Worm (Caenorhabditis elegans) whole organism, L1 larva: ENCODE measurements around the gene gst-30.
A peak's percentile ranks its signal among the peaks of the same experiment; 100 is the strongest.

ENCODE experiments used
- C16A3.4 ChIP-seq: fragments of 150-350 bp; optimal IDR thresholded peaks from 2 replicates; lab custom pipeline; 2014; ENCODE audit warnings: missing biosample characterization, missing genetic modification characterization
- aly-2 ChIP-seq: fragments of 150-350 bp; optimal IDR thresholded peaks from 2 replicates; lab custom pipeline; 2014; ENCODE audit warnings: missing biosample characterization, missing genetic modification characterization
- ama-1 ChIP-seq: fragments of 150-350 bp; optimal IDR thresholded peaks from 2 replicates; lab custom pipeline; 2014
- blmp-1 ChIP-seq: fragments of 150-350 bp; optimal IDR thresholded peaks from 2 replicates; lab custom pipeline; 2014; ENCODE audit warnings: missing biosample characterization, missing genetic modification characterization
- ceh-8 ChIP-seq: fragments of 200-800 bp; sonication (Bioruptor generic); optimal IDR thresholded peaks from 2 replicates; lab custom pipeline; 2018; ENCODE audit warnings: mild to moderate bottlenecking, missing genetic modification characterization, moderate library complexity, missing compliant biosample characterization
- dpl-1 ChIP-seq, 3 experiments: fragments of 150-350 bp in 2 of 3; sonication (generic microtip) in 1 of 3; optimal IDR thresholded peaks; 2 replicates each; lab custom pipeline; 2014 to 2017; ENCODE audit warnings: missing biosample characterization in 3 of 3, missing genetic modification characterization in 3 of 3, missing genetic modification reagents in 3 of 3
- efl-1 ChIP-seq, 4 experiments: fragments of 150-350 bp; optimal IDR thresholded peaks in 3 of 4; peaks in 1 of 4; 1 replicate in 1 of 4; 2 replicates in 3 of 4; lab custom pipeline; 2014; ENCODE audit warnings: missing biosample characterization in 2 of 4, missing genetic modification characterization in 2 of 4, missing genetic modification reagents in 2 of 4
- egl-27 ChIP-seq, 2 experiments: fragments of 150-350 bp in 1 of 2; sonication (generic microtip); optimal IDR thresholded peaks; 3 replicates each; lab custom pipeline; 2017 to 2018; ENCODE audit warnings: missing biosample characterization in 2 of 2, missing genetic modification characterization in 2 of 2, missing genetic modification reagents in 2 of 2
- elt-2 ChIP-seq: sonication (generic microtip); optimal IDR thresholded peaks from 2 replicates; lab custom pipeline; 2016; ENCODE audit warnings: missing genetic modification characterization, mild to moderate bottlenecking, inconsistent platforms, missing compliant biosample characterization, missing genetic modification reagents
- elt-3 ChIP-seq, 6 experiments: fragments of 150-350 bp in 1 of 6; sonication (generic microtip); optimal IDR thresholded peaks; 2 replicates each; lab custom pipeline; 2017 to 2018; ENCODE audit warnings: missing biosample characterization in 6 of 6, missing genetic modification characterization in 6 of 6, inconsistent platforms in 1 of 6
- fkh-8 ChIP-seq: sonication (generic microtip); optimal IDR thresholded peaks from 2 replicates; lab custom pipeline; 2016; ENCODE audit warnings: mild to moderate bottlenecking, missing genetic modification characterization, missing compliant biosample characterization
- hlh-17 ChIP-seq: fragments of 200-800 bp; sonication (Bioruptor generic); optimal IDR thresholded peaks from 2 replicates; lab custom pipeline; 2018; ENCODE audit warnings: missing genetic modification characterization, mild to moderate bottlenecking, missing compliant biosample characterization, moderate library complexity, borderline replicate concordance
- hlh-4 ChIP-seq: sonication (generic microtip); optimal IDR thresholded peaks from 2 replicates; lab custom pipeline; 2016; ENCODE audit warnings: mild to moderate bottlenecking, missing genetic modification characterization, missing compliant biosample characterization
- hpl-2 ChIP-seq: fragments of 150-350 bp; optimal IDR thresholded peaks from 2 replicates; lab custom pipeline; 2014; ENCODE audit warnings: missing biosample characterization, missing genetic modification reagents, missing genetic modification characterization
- irx-1 ChIP-seq: sonication (generic microtip); optimal IDR thresholded peaks from 2 replicates; lab custom pipeline; 2016; ENCODE audit warnings: missing genetic modification characterization, missing compliant biosample characterization
- isw-1 ChIP-seq: fragments of 200-800 bp; sonication (Bioruptor generic); IDR thresholded peaks from 2 replicates; pipeline ENCODE4 v1.3.6; 2022; ENCODE audit warnings: missing genetic modification characterization, missing compliant biosample characterization
- jun-1 ChIP-seq: fragments of 150-350 bp; optimal IDR thresholded peaks from 2 replicates; lab custom pipeline; 2014; ENCODE audit warnings: missing biosample characterization, missing genetic modification reagents, missing genetic modification characterization
- lin-14 ChIP-seq: fragments of 200-800 bp; sonication (Bioruptor generic); optimal IDR thresholded peaks from 2 replicates; lab custom pipeline; 2018; ENCODE audit warnings: mild to moderate bottlenecking, missing genetic modification characterization, moderate library complexity, missing compliant biosample characterization
- lin-35 ChIP-seq, 2 experiments: fragments of 150-350 bp; optimal IDR thresholded peaks; 2 replicates each; lab custom pipeline; 2014; ENCODE audit warnings: missing biosample characterization in 2 of 2, missing genetic modification characterization in 2 of 2, missing genetic modification reagents in 2 of 2
- lin-39 ChIP-seq: fragments of 150-350 bp; optimal IDR thresholded peaks from 2 replicates; lab custom pipeline; 2014; ENCODE audit warnings: missing biosample characterization, missing genetic modification reagents, missing genetic modification characterization
- mdl-1 ChIP-seq, 2 experiments: fragments of 150-350 bp; optimal IDR thresholded peaks; 2 replicates each; lab custom pipeline; 2014 to 2017; ENCODE audit warnings: missing biosample characterization in 2 of 2, missing genetic modification characterization in 2 of 2, inconsistent platforms in 1 of 2
- mep-1 ChIP-seq: fragments of 150-350 bp; optimal IDR thresholded peaks from 2 replicates; lab custom pipeline; 2014; ENCODE audit warnings: missing biosample characterization, missing genetic modification characterization
- nhr-11 ChIP-seq: fragments of 150-350 bp; optimal IDR thresholded peaks from 2 replicates; lab custom pipeline; 2014; ENCODE audit warnings: missing biosample characterization, missing genetic modification characterization
- nhr-12 ChIP-seq: sonication (generic microtip); optimal IDR thresholded peaks from 2 replicates; lab custom pipeline; 2017; ENCODE audit warnings: missing biosample characterization, missing genetic modification characterization
- nhr-19 ChIP-seq: fragments of 200-800 bp; sonication (Bioruptor generic); conservative IDR thresholded peaks from 2 replicates; pipeline ENCODE4 v1.3.6; 2022; ENCODE audit warnings: missing genetic modification characterization, missing compliant biosample characterization
- nhr-20 ChIP-seq: sonication (generic microtip); optimal IDR thresholded peaks from 2 replicates; lab custom pipeline; 2016; ENCODE audit warnings: mild to moderate bottlenecking, missing genetic modification characterization, missing compliant biosample characterization
- nhr-28 ChIP-seq: fragments of 150-350 bp; optimal IDR thresholded peaks from 2 replicates; lab custom pipeline; 2014; ENCODE audit warnings: missing biosample characterization, missing genetic modification characterization
- nhr-47 ChIP-seq: sonication (generic microtip); optimal IDR thresholded peaks from 2 replicates; lab custom pipeline; 2016; ENCODE audit warnings: mild to moderate bottlenecking, missing genetic modification characterization, moderate library complexity, missing compliant biosample characterization
- nhr-71 ChIP-seq: sonication (generic microtip); optimal IDR thresholded peaks from 2 replicates; lab custom pipeline; 2016; ENCODE audit warnings: mild to moderate bottlenecking, missing genetic modification characterization, moderate library complexity, missing compliant biosample characterization
- nhr-85 ChIP-seq: sonication (generic microtip); peaks from one replicate; lab custom pipeline; 2016; ENCODE audit warnings: missing genetic modification characterization, inconsistent platforms, missing compliant biosample characterization
- nhr-90 ChIP-seq: sonication (generic microtip); optimal IDR thresholded peaks from 2 replicates; lab custom pipeline; 2016; ENCODE audit warnings: mild to moderate bottlenecking, missing genetic modification characterization, missing compliant biosample characterization; ENCODE audit not compliant: poor library complexity
- rnt-1 ChIP-seq: sonication (generic microtip); optimal IDR thresholded peaks from 2 replicates; lab custom pipeline; 2016; ENCODE audit warnings: mild to moderate bottlenecking, missing genetic modification characterization, moderate library complexity, missing compliant biosample characterization
- skn-1 ChIP-seq: fragments of 150-350 bp; optimal IDR thresholded peaks from 2 replicates; lab custom pipeline; 2014; ENCODE audit warnings: missing biosample characterization, missing genetic modification characterization
- snu-23 ChIP-seq: sonication (generic microtip); optimal IDR thresholded peaks from 2 replicates; lab custom pipeline; 2016; ENCODE audit warnings: missing genetic modification characterization, missing compliant biosample characterization
- sox-4 ChIP-seq: sonication (generic microtip); optimal IDR thresholded peaks from 2 replicates; lab custom pipeline; 2016; ENCODE audit warnings: missing genetic modification characterization, missing compliant biosample characterization
- sptf-1 ChIP-seq: fragments of 150-350 bp; optimal IDR thresholded peaks from 2 replicates; lab custom pipeline; 2014; ENCODE audit warnings: missing biosample characterization, missing genetic modification characterization
- sup-37 ChIP-seq: fragments of 200-800 bp; sonication (Bioruptor generic); optimal IDR thresholded peaks from 2 replicates; lab custom pipeline; 2018; ENCODE audit warnings: mild to moderate bottlenecking, missing genetic modification characterization, missing compliant biosample characterization
- swsn-7 ChIP-seq: sonication (generic microtip); optimal IDR thresholded peaks from 2 replicates; lab custom pipeline; 2016; ENCODE audit warnings: missing genetic modification characterization, missing compliant biosample characterization
- vab-15 ChIP-seq: sonication (generic microtip); optimal IDR thresholded peaks from 2 replicates; lab custom pipeline; 2017; ENCODE audit warnings: missing genotype, mild to moderate bottlenecking, missing genetic modification characterization, missing compliant biosample characterization
- xbp-1 ChIP-seq: sonication (generic microtip); optimal IDR thresholded peaks from 2 replicates; lab custom pipeline; 2016; ENCODE audit warnings: missing genetic modification characterization, missing compliant biosample characterization
- zag-1 ChIP-seq: fragments of 150-350 bp; optimal IDR thresholded peaks from 2 replicates; lab custom pipeline; 2014; ENCODE audit warnings: missing biosample characterization, missing genetic modification characterization
- zip-4 ChIP-seq: fragments of 200-800 bp; sonication (Bioruptor generic); optimal IDR thresholded peaks from 2 replicates; lab custom pipeline; 2018; ENCODE audit warnings: mild to moderate bottlenecking, missing genetic modification characterization, moderate library complexity, missing compliant biosample characterization
- ztf-11 ChIP-seq, 2 experiments: sonication (generic microtip); optimal IDR thresholded peaks; 2 replicates each; lab custom pipeline; 2016 to 2017; ENCODE audit warnings: missing genetic modification characterization in 2 of 2, missing biosample characterization in 1 of 2, missing compliant biosample characterization in 1 of 2

The gst-30 gene

DNA sequence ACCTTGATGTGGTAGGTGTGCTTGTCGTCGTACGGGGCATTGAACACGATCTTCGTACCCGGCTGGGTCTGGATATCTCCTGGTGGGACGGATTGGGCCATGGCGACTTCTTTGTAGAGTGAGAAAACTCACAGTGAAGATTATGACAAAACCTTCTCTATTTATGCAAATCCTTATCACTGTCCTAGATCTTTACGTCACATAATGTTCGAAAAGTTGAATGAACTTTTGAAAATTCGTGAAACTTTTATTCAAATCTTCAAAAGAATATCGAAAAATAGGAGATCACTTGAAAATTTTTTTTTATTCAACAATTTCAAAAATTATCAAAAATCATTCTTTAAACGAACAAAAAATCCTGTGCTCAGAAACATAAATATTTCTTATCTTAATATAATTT is 42.3 kb downstream of the gst-30 start, which contains the start of gene msp-33:
TSS of gene msp-33 (minus strand) at position 101 of the 400 bp plus-strand sequence.
- no peak for TF ChIP-seq hlh-17 (GFP tag; lab: Kevin White, UChicago)

DNA sequence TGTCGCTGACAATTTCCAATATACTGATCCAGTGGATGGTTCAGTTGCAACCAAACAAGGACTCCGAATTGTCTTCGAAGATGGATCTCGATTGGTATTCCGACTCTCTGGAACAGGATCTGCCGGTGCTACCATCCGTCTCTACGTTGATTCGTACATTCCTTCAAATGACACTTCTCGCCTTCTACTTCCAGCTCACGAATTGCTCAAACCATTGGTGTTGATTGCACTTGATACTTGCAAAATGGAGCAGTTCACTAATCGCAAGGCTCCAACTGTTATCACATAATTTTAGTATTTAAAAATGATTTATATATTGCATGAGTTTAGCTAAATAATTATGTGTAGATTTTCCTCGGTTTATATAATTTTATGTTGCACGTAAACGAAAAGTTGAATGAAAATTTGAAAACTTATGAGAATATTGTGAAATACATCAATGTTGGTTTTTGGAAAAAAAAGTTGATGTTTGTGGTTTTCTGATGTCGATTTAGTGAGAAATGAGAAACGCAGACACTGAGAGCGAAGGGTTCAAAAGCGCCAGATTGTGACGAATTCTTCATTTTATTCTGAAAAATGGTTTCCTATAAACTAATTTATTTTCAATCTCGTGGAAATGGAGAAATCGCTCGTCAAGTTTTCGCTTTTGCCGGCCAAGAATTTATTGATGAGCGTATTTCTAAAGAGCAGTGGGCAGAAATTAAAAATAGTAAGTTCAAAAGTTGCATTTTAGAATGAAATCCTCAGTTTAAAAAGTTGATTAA is 43.7 kb downstream of the gst-30 start, which contains the start of gene gst-9:
TSS of gene gst-9 (plus strand) at position 574 of the 764 bp plus-strand sequence.
- TF ChIP-seq nhr-28 (tag; lab: Kevin White, UChicago), result no peak
- peak; percentile 47 for TF ChIP-seq nhr-20 (tag; lab: Kevin White, UChicago)
- TF ChIP-seq skn-1, result peak; percentile 37
- TF ChIP-seq mep-1, result peak; percentile 38
- peak; percentile 66 for TF ChIP-seq nhr-71
- TF ChIP-seq aly-2 (tag; lab: Kevin White, UChicago), result peak; percentile 80
- peak; percentile 0 to 7 for TF ChIP-seq efl-1 (optimal IDR thresholded peaks at IDR 0.05; lab: Kevin White, UChicago)
- peak in 1 of 2 experiments; percentile 55 for TF ChIP-seq efl-1 (GFP tag; optimal IDR thresholded peaks at IDR 0.05 in 1 of 2; lab: Kevin White, UChicago)
- no peak for TF ChIP-seq zip-4 (GFP tag; lab: Kevin White, UChicago)
- no peak for TF ChIP-seq mdl-1 (tag; optimal IDR thresholded peaks at IDR 0.05; lab: Kevin White, UChicago)
- peak in 1 of 6 experiments; percentile 34 for TF ChIP-seq elt-3 (tag; optimal IDR thresholded peaks at IDR 0.05; lab: Kevin White, UChicago)
- peak; percentile 17 for TF ChIP-seq lin-14
- peak; percentile 26 for TF ChIP-seq fkh-8 (tag; lab: Kevin White, UChicago)
- no peak for TF ChIP-seq sox-4 (tag; lab: Kevin White, UChicago)
- no peak for TF ChIP-seq sup-37 (GFP tag; lab: Kevin White, UChicago)
- peak; percentile 7 for TF ChIP-seq swsn-7
- TF ChIP-seq egl-27 (tag; optimal IDR thresholded peaks at IDR 0.05; lab: Kevin White, UChicago), result no peak
- no peak for TF ChIP-seq hlh-17 (GFP tag; lab: Kevin White, UChicago)
- peak; percentile 38 for TF ChIP-seq snu-23 (GFP tag; lab: Kevin White, UChicago)
- peak; percentile 16 for TF ChIP-seq nhr-47 (tag; lab: Kevin White, UChicago)
- TF ChIP-seq elt-2, result peak; percentile 63
- TF ChIP-seq nhr-85 (tag; lab: Kevin White, UChicago), result peak; percentile 60
- peak; percentile 77 for TF ChIP-seq ama-1 (lab: Kevin White, UChicago)
- TF ChIP-seq ceh-8 (GFP tag; lab: Kevin White, UChicago), result no peak
- no peak for TF ChIP-seq irx-1 (tag; lab: Kevin White, UChicago)
- TF ChIP-seq C16A3.4, result no peak
- peak in 1 of 2 experiments; percentile 34 for TF ChIP-seq lin-35 (GFP tag; optimal IDR thresholded peaks at IDR 0.05; lab: Kevin White, UChicago)
- peak; percentile 21; the same call in 1 of the 2 replicates for TF ChIP-seq nhr-19
- no peak for TF ChIP-seq hlh-4 (tag; lab: Kevin White, UChicago)
- no peak for TF ChIP-seq vab-15
- TF ChIP-seq dpl-1 (GFP tag; optimal IDR thresholded peaks at IDR 0.05; lab: Kevin White, UChicago), result peak in 1 of 3 experiments; percentile 8

DNA sequence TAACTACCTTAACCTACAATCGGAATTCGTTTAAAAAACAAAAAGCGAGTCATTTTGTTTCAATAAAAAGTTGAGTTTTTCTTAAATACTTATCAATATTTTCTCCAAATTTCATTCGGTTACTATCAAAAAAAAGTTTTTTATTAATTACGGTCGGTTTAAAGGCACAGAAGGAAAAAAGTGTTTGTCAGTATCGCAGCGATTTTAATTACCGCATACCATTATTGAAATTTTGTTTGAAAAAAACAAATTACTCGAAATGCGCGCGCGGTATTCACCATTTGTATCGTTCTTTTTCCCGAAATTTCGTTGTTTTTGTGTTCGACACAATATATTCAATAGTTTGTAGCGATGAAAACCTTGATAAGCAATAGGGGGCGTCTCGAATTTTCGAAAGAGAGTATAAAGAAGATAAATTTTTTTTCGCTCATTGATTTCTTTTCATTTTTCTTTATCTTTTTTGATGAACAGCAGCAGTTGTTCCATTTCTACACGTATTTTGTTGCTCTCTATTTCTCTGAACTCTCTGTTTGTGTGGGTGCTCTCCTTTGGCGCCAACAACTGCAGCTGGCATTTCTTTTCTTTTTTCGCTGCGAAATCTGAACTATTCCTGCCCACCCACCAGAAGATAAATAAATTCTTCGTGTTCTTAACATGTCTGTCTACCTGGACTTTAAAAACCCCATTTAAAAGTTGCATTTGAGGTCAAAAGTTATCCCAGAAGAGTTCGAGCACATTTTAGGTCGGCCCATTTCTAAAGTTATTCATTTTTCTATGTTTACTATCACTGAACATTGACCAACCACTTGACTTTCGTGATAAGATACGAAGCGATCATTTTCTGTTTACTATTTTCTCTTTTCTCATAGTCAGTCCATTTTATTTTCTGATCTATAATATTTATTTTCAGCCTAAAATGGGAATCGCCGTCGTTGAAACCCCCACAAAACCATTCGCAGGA is 46.0 kb downstream of the gst-30 start, which contains the start of gene pgm-1:
TSS of gene pgm-1 (plus strand) at position 911 of the 961 bp plus-strand sequence.
- TF ChIP-seq sup-37 (GFP tag; lab: Kevin White, UChicago) (no peak), nhr-47 (tag; lab: Kevin White, UChicago) (no peak), nhr-11 (tag; lab: Kevin White, UChicago) (no peak), lin-35 (GFP tag; optimal IDR thresholded peaks at IDR 0.05; lab: Kevin White, UChicago) (peak in 1 of 2 experiments; percentile 35), isw-1 (GFP tag; lab: Robert Waterston, UW) (no peak), jun-1 (no peak), ztf-11 (tag; optimal IDR thresholded peaks at IDR 0.05; lab: Kevin White, UChicago) (no peak), sptf-1 (tag; lab: Kevin White, UChicago) (no peak), hpl-2 (GFP tag; lab: Kevin White, UChicago) (no peak), xbp-1 (tag; lab: Kevin White, UChicago) (no peak), mep-1 (peak; percentile 27), nhr-19 (peak; percentile 26; the same call in 1 of the 2 replicates), lin-39 (tag; lab: Kevin White, UChicago) (peak; percentile 9), nhr-71 (peak; percentile 70), nhr-90 (no peak), nhr-12 (tag; lab: Kevin White, UChicago) (no peak), hlh-17 (GFP tag; lab: Kevin White, UChicago) (no peak), blmp-1 (tag; lab: Kevin White, UChicago) (peak; percentile 25), zag-1 (tag; lab: Kevin White, UChicago) (no peak), nhr-85 (tag; lab: Kevin White, UChicago) (peak; percentile 6), nhr-28 (tag; lab: Kevin White, UChicago) (no peak), rnt-1 (tag; lab: Kevin White, UChicago) (peak; percentile 58)
